Fruit fly (Drosophila melanogaster): ENCODE measurements at regions not wholly inside any gene's neighbourhood (a gene's known extent, or its start where the extent isn't known, plus 50 kb on each side); places are given as distances from the start of the nearest gene placed in this dataset.

- TF ChIP-seq HLH106 (tag; optimal IDR thresholded peaks at IDR 0.05) (peak; percentile 70), foxo (GFP tag; optimal IDR thresholded peaks at IDR 0.05) (peak in 1 of 2 experiments; percentile 23), fru (GFP tag; optimal IDR thresholded peaks at IDR 0.05) (peak; percentile 30), Hnf4 (GFP tag; optimal IDR thresholded peaks at IDR 0.05) (no peak)
These were observed 52.4 kb downstream of the CG17571 start for dm6 chr2L:20204606-20205005.
